Fruit fly (Drosophila melanogaster): Measurements from ENCODE around the gene CG5026.

Gene CG5026

DNA sequence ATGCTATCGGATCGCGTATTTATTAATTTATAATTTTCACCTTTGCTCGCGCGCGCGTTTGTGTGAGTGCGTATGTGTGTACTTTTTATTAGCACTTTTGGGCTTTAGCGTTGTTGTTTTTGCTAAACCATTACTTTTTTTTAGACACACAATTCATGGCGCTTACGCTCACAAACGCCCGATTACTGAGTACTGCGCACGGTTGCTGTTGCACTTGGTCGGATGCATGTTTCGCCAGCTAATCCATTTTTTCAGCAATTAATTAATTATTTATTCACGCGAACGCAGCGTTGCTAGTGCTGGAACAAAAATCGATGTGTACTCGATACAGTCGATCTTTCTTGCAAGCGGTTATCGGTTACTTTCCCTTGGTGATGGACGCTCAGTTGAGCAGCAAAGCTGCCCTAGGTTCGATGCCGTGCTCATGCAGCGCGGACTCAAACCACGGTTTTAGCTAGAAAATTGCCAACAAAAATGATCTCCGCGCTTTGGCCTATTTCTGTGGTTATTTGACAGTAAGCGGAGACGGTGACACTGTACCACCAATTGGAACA is 29.4 kb downstream of the CG5026 start, which contains the start of the genes smg and CG5087 (continued):
- TF ChIP-seq tll (GFP tag; optimal IDR thresholded peaks at IDR 0.05) (peak in 1 of 2 experiments; percentile 15), Dad (GFP tag; optimal IDR thresholded peaks at IDR 0.05) (peak; percentile 72), onecut (GFP tag; IDR thresholded peaks at IDR 0.05) (peak; percentile 63), CG31388 (GFP tag; optimal IDR thresholded peaks at IDR 0.05) (no peak), CG9609 (GFP tag; optimal IDR thresholded peaks at IDR 0.05) (peak; percentile 13), NFAT (GFP tag; IDR thresholded peaks at IDR 0.05) (peak; percentile 71), Dll (GFP tag; IDR thresholded peaks at IDR 0.05; ENCODE audit: partially characterized antibody) (peak; percentile 73), sens (GFP tag) (peak; percentile 85), CG12769 (tag; optimal IDR thresholded peaks at IDR 0.05) (peak; percentile 76), E2f2 (GFP tag; IDR thresholded peaks at IDR 0.05) (peak; percentile 46), row (GFP tag; IDR thresholded peaks at IDR 0.05) (peak; percentile 55), CG7963 (GFP tag; IDR thresholded peaks at IDR 0.05; ENCODE audit: partially characterized antibody) (peak; percentile 42; the same call in 2 of the 3 replicates), vvl (GFP tag; IDR thresholded peaks at IDR 0.05) (peak; percentile 85), crol (GFP tag; IDR thresholded peaks at IDR 0.05) (no peak), zen (tag; optimal IDR thresholded peaks at IDR 0.05) (peak; percentile 68), Poxn (GFP tag; IDR thresholded peaks at IDR 0.05) (no peak), ash1 (GFP tag; optimal IDR thresholded peaks at IDR 0.05) (peak; percentile 24), Hmx (GFP tag; optimal IDR thresholded peaks at IDR 0.05) (no peak), gsb-n (tag; optimal IDR thresholded peaks at IDR 0.05) (peak; percentile 39), CG14014 (GFP tag; IDR thresholded peaks at IDR 0.05) (no peak), CG17912 (GFP tag; optimal IDR thresholded peaks at IDR 0.05) (peak; percentile 58), Antp (GFP tag; optimal IDR thresholded peaks at IDR 0.05) (peak; percentile 56), sens-2 (GFP tag; IDR thresholded peaks at IDR 0.05) (no peak), CrebB (tag; optimal IDR thresholded peaks at IDR 0.05) (peak; percentile 24), Ets97D (GFP tag; optimal IDR thresholded peaks at IDR 0.05) (peak; percentile 94), CG11456 (GFP tag; IDR thresholded peaks at IDR 0.05) (peak; percentile 50; the same call in 1 of the 3 replicates), Deaf1 (tag; optimal IDR thresholded peaks at IDR 0.05) (peak; percentile 10), Sry-δ (GFP tag; optimal IDR thresholded peaks at IDR 0.05) (peak; percentile 99), Hr3 (GFP tag; optimal IDR thresholded peaks at IDR 0.05) (peak; percentile 52), sisA (GFP tag; IDR thresholded peaks at IDR 0.05) (0 out of 2 replicates have a peak, but pooled peaks have one; percentile 23), Bgb (GFP tag; IDR thresholded peaks at IDR 0.05; ENCODE audit: partially characterized antibody) (peak; percentile 73; the same call in 1 of the 2 replicates), sug (tag; optimal IDR thresholded peaks at IDR 0.05) (peak; percentile 50), GATAe (GFP tag; conservative IDR thresholded peaks at IDR 0.05) (no peak), CG6683 (GFP tag; optimal IDR thresholded peaks at IDR 0.05) (no peak), CG15696 (tag; optimal IDR thresholded peaks at IDR 0.05) (no peak), CG8924 (tag; optimal IDR thresholded peaks at IDR 0.05) (peak; percentile 86), lbe (GFP tag; optimal IDR thresholded peaks at IDR 0.05) (peak; percentile 32), B-H2 (GFP tag; optimal IDR thresholded peaks at IDR 0.05) (peak; percentile 64), CG30403 (GFP tag; optimal IDR thresholded peaks at IDR 0.05) (peak; percentile 50), CG17186 (GFP tag; optimal IDR thresholded peaks at IDR 0.05) (peak; percentile 84), HLH3B (GFP tag; IDR thresholded peaks at IDR 0.05) (no peak), HHEX (GFP tag; optimal IDR thresholded peaks at IDR 0.05) (no peak), CG12104 (GFP tag; optimal IDR thresholded peaks at IDR 0.05) (peak; percentile 35), hb (GFP tag; IDR thresholded peaks at IDR 0.05; ENCODE audit: partially characterized antibody) (0 out of 3 replicates have a peak, but pooled peaks have one; percentile 42), Stat92E (GFP tag; optimal IDR thresholded peaks at IDR 0.05) (peak in 1 of 3 experiments; percentile 52), Adf1 (GFP tag; IDR thresholded peaks at IDR 0.05) (0 out of 2 replicates have a peak, but pooled peaks have one; percentile 6), lab (GFP tag; optimal IDR thresholded peaks at IDR 0.05) (no peak), Scr (GFP tag; IDR thresholded peaks at IDR 0.05; ENCODE audit: partially characterized antibody) (peak; percentile 59), stwl (tag; optimal IDR thresholded peaks at IDR 0.05) (peak; percentile 85)
